Fruit fly (Drosophila melanogaster) Kc167 (cell line): Measurements from ENCODE around the gene CG17104.

ENCODE experiments used
- Sin3A ChIP-seq: fragments of >200 bp; optimal IDR thresholded peaks from 2 replicates; lab custom pipeline; 2018; ENCODE audit warnings: missing external identifiers
- h ChIP-seq: fragments of >200 bp; optimal IDR thresholded peaks from 3 replicates; lab custom pipeline; 2018; ENCODE audit warnings: missing external identifiers
- insv ChIP-seq: fragments of >200 bp; optimal IDR thresholded peaks from 3 replicates; lab custom pipeline; 2018; ENCODE audit warnings: missing external identifiers
- psq ChIP-seq: fragments of >200 bp; optimal IDR thresholded peaks from 2 replicates; lab custom pipeline; 2017; ENCODE audit warnings: missing external identifiers
- ttk ChIP-seq: sonication (Bioruptor generic); optimal IDR thresholded peaks from 2 replicates; lab custom pipeline; 2017; ENCODE audit warnings: missing external identifiers

DNA sequence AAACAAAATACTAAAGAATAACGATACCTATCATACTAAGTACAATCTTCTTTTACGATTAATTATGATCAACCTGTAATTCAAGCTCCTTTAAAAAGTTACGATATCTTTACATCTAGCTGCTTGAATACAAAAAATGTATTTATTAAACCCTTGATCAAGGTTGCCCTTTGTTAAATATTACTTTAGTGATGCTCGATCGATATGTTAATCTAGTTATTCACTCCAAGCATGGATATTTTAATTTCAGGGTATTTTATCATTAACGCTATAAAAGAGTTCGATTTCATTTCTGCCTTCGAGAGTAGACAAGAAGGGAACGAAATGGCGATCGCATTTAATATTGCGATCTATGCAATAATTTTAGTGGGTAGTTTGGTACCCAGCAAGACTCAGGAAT is 33.3 kb upstream of the CG17104 start, which contains the start of gene CG18284:
- TF ChIP-seq insv (lab: Kevin White, UChicago) = no peak
- no peak for TF ChIP-seq ttk
- no peak for TF ChIP-seq h (lab: Kevin White, UChicago)
- TF ChIP-seq Sin3A (lab: Kevin White, UChicago) = no peak
- TF ChIP-seq psq (lab: Kevin White, UChicago) = no peak
